Fruit fly (Drosophila melanogaster): ENCODE results near the gene Gnpnat.

DNA sequence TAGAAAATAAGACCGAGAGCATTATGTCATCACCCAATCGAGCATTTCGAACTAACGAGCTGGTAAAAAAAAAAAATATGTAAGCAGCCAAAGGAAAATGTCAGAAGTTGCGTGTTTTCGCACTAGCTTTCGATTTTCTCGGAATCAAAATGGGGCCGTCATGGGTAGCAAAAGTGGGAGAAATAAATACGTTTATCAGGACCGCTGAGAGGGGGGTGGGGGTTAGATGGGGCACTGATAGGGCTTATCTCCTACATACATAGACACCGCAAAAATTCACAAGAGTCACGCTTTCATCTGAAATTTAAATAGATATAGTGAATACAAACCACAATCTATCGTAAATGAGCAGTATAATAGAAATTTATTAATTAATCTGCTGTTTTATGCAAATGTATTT lies 39.1 kb downstream of the Gnpnat start:
- TF ChIP-seq tio (GFP tag; optimal IDR thresholded peaks at IDR 0.05) (no peak), nerfin-1 (tag; optimal IDR thresholded peaks at IDR 0.05) (no peak), usp (GFP tag; optimal IDR thresholded peaks at IDR 0.05) (no peak), h (optimal IDR thresholded peaks at IDR 0.05) (no peak), en (GFP tag; optimal IDR thresholded peaks at IDR 0.05) (no peak)
